Fruit fly (Drosophila melanogaster) whole organism, embryonic: ENCODE measurements around the gene CG12947.

Source experiments
- Ada2b ChIP-seq: fragments of 200-800 bp; sonication (Bioruptor generic); IDR thresholded peaks from 2 replicates; pipeline ENCODE4 v1.3.6; 2022; ENCODE audit warnings: missing biosample characterization, missing genetic modification characterization
- Bgb ChIP-seq: fragments of 200-800 bp; sonication (Bioruptor generic); IDR thresholded peaks from 2 replicates; pipeline ENCODE4 v1.3.6; 2022; ENCODE audit warnings: missing biosample characterization, missing genetic modification characterization; ENCODE audit not compliant: partially characterized antibody
- CG1024 ChIP-seq: fragments of 200-800 bp; sonication (Bioruptor generic); IDR thresholded peaks from 2 replicates; pipeline ENCODE4 v1.3.6; 2022; ENCODE audit warnings: missing biosample characterization, missing genetic modification characterization
- CG11085 ChIP-seq: fragments of 200-800 bp; sonication (Bioruptor generic); IDR thresholded peaks from 2 replicates; pipeline ENCODE4 v1.3.6; 2022; ENCODE audit warnings: missing biosample characterization, missing genetic modification characterization
- CG13894 ChIP-seq: fragments of 200-800 bp; sonication (Bioruptor generic); optimal IDR thresholded peaks from 3 replicates; lab custom pipeline; 2018; ENCODE audit warnings: missing biosample characterization, mild to moderate bottlenecking, missing genetic modification characterization, moderate library complexity
- CG1603 ChIP-seq: fragments of 200-800 bp; sonication (Bioruptor generic); optimal IDR thresholded peaks from 2 replicates; lab custom pipeline; 2019; ENCODE audit warnings: missing biosample characterization, mild to moderate bottlenecking, missing genetic modification characterization, moderate library complexity
- CG1647 ChIP-seq: fragments of 200-800 bp; sonication (Bioruptor generic); optimal IDR thresholded peaks from 3 replicates; lab custom pipeline; 2016; ENCODE audit warnings: missing biosample characterization, missing genetic modification characterization
- CG17385 ChIP-seq: fragments of 200-800 bp; sonication (Bioruptor generic); optimal IDR thresholded peaks from 3 replicates; lab custom pipeline; 2018; ENCODE audit warnings: missing biosample characterization, mild to moderate bottlenecking, missing genetic modification characterization
- CG18262 ChIP-seq: fragments of 200-800 bp; optimal IDR thresholded peaks from 3 replicates; lab custom pipeline; 2019; ENCODE audit warnings: missing biosample characterization, mild to moderate bottlenecking, missing genetic modification characterization, moderate library complexity
- CG18619 ChIP-seq: fragments of 200-800 bp; sonication (Bioruptor generic); optimal IDR thresholded peaks from 3 replicates; lab custom pipeline; 2017; ENCODE audit warnings: missing biosample characterization, mild to moderate bottlenecking, missing genetic modification characterization
- CG32532 ChIP-seq: fragments of 200-800 bp; sonication (Bioruptor generic); IDR thresholded peaks from 2 replicates; pipeline ENCODE4 v1.3.6; 2022; ENCODE audit warnings: missing biosample characterization, missing genetic modification characterization
- CG32767 ChIP-seq: fragments of 200-800 bp; sonication (Bioruptor generic); IDR thresholded peaks from 2 replicates; pipeline ENCODE4 v1.3.6; 2022; ENCODE audit warnings: missing biosample characterization, missing genetic modification characterization
- CG4707 ChIP-seq: fragments of 200-800 bp; sonication (Bioruptor generic); optimal IDR thresholded peaks from 2 replicates; lab custom pipeline; 2018; ENCODE audit warnings: missing biosample characterization, mild to moderate bottlenecking, missing genetic modification characterization, moderate library complexity
- CG5245 ChIP-seq: fragments of 200-800 bp; sonication (Bioruptor generic); optimal IDR thresholded peaks from 3 replicates; lab custom pipeline; 2016; ENCODE audit warnings: missing biosample characterization, missing genetic modification characterization
- CG6654 ChIP-seq: fragments of 200-800 bp; sonication (Bioruptor generic); optimal IDR thresholded peaks from 2 replicates; lab custom pipeline; 2017; ENCODE audit warnings: missing biosample characterization, mild to moderate bottlenecking, missing genetic modification characterization
- CG6791 ChIP-seq: fragments of 200-800 bp; sonication (Bioruptor generic); IDR thresholded peaks from 3 replicates; pipeline ENCODE4 v1.3.6; 2022; ENCODE audit warnings: missing biosample characterization, missing genetic modification characterization; ENCODE audit not compliant: partially characterized antibody
- CG8359 ChIP-seq: fragments of 200-800 bp; sonication (Bioruptor generic); optimal IDR thresholded peaks from 2 replicates; lab custom pipeline; 2017; ENCODE audit warnings: missing biosample characterization, mild to moderate bottlenecking, missing genetic modification characterization, borderline replicate concordance
- CHES-1-like ChIP-seq: fragments of 200-800 bp; sonication (Bioruptor generic); optimal IDR thresholded peaks from 2 replicates; lab custom pipeline; 2016; ENCODE audit warnings: missing biosample characterization, missing genetic modification characterization
- D ChIP-seq, 2 experiments: fragments of 200-800 bp in 1 of 2; fragments of >200 bp in 1 of 2; sonication (Bioruptor generic) in 1 of 2; optimal IDR thresholded peaks; 2 replicates in 1 of 2; 3 replicates in 1 of 2; lab custom pipeline; 2017; ENCODE audit warnings: mild to moderate bottlenecking in 1 of 2, missing biosample characterization in 1 of 2, missing genetic modification characterization in 1 of 2, missing genetic modification reagents in 1 of 2
- Deaf1 ChIP-seq: fragments of 200-800 bp; optimal IDR thresholded peaks from 3 replicates; lab custom pipeline; 2019; ENCODE audit warnings: missing biosample characterization, mild to moderate bottlenecking, missing genetic modification characterization, moderate library complexity
- Dp ChIP-seq: fragments of 200-800 bp; sonication (Bioruptor generic); optimal IDR thresholded peaks from 2 replicates; lab custom pipeline; 2018; ENCODE audit warnings: missing biosample characterization, mild to moderate bottlenecking, missing genetic modification characterization, moderate library complexity
- Eip74EF ChIP-seq, 2 experiments: fragments of 200-800 bp in 1 of 2; fragments of >200 bp in 1 of 2; sonication (Bioruptor generic) in 1 of 2; optimal IDR thresholded peaks; 2 replicates each; lab custom pipeline; 2017 to 2019; ENCODE audit warnings: missing biosample characterization in 2 of 2, missing genetic modification characterization in 2 of 2, mild to moderate bottlenecking in 1 of 2, moderate library complexity in 1 of 2
- Elba2 ChIP-seq: fragments of 200-800 bp; sonication (Bioruptor generic); optimal IDR thresholded peaks from 3 replicates; lab custom pipeline; 2016; ENCODE audit warnings: missing biosample characterization, missing genetic modification characterization
- Fer3 ChIP-seq: fragments of 200-800 bp; sonication (Bioruptor generic); optimal IDR thresholded peaks from 2 replicates; lab custom pipeline; 2018; ENCODE audit warnings: missing biosample characterization, mild to moderate bottlenecking, missing genetic modification characterization, moderate library complexity
- Gsc ChIP-seq: fragments of 200-800 bp; sonication (Bioruptor generic); IDR thresholded peaks from 2 replicates; pipeline ENCODE4 v1.3.6; 2022; ENCODE audit warnings: missing biosample characterization, missing genetic modification characterization
- H15 ChIP-seq: fragments of 200-800 bp; sonication (Bioruptor generic); IDR thresholded peaks from 3 replicates; pipeline ENCODE4 v1.3.6; 2022; ENCODE audit warnings: missing biosample characterization, missing genetic modification characterization
- ab ChIP-seq: fragments of 200-800 bp; sonication (Bioruptor generic); optimal IDR thresholded peaks from 2 replicates; lab custom pipeline; 2016; ENCODE audit warnings: missing biosample characterization, missing genetic modification characterization
- al ChIP-seq: fragments of 200-800 bp; sonication (Bioruptor generic); IDR thresholded peaks from 2 replicates; pipeline ENCODE4 v1.3.6; 2022; ENCODE audit warnings: missing biosample characterization, missing genetic modification characterization
- ara ChIP-seq: fragments of 200-800 bp; sonication (Bioruptor generic); IDR thresholded peaks from 2 replicates; pipeline ENCODE4 v1.3.6; 2022; ENCODE audit warnings: missing biosample characterization, missing genetic modification characterization
- az2 ChIP-seq: fragments of 200-800 bp; sonication (Bioruptor generic); optimal IDR thresholded peaks from 3 replicates; lab custom pipeline; 2016; ENCODE audit warnings: missing biosample characterization, missing genetic modification characterization
- bab2 ChIP-seq: fragments of 200-800 bp; sonication (Bioruptor generic); optimal IDR thresholded peaks from 2 replicates; lab custom pipeline; 2016; ENCODE audit warnings: missing biosample characterization, missing genetic modification characterization
- bigmax ChIP-seq: fragments of 200-800 bp; sonication (Bioruptor generic); optimal IDR thresholded peaks from 2 replicates; lab custom pipeline; 2018; ENCODE audit warnings: missing biosample characterization, mild to moderate bottlenecking, missing genetic modification characterization
- br ChIP-seq: fragments of >200 bp; optimal IDR thresholded peaks from 2 replicates; lab custom pipeline; 2017
- croc ChIP-seq: fragments of 200-800 bp; sonication (Bioruptor generic); conservative IDR thresholded peaks from 3 replicates; pipeline ENCODE4 v1.3.6; 2022; ENCODE audit warnings: missing biosample characterization, missing genetic modification characterization
- dpn ChIP-seq, 2 experiments: fragments of 200-800 bp; sonication (Bioruptor generic); optimal IDR thresholded peaks; 3 replicates each; lab custom pipeline; 2016; ENCODE audit warnings: missing biosample characterization in 2 of 2, missing genetic modification characterization in 2 of 2
- fru ChIP-seq: fragments of >200 bp; optimal IDR thresholded peaks from 2 replicates; lab custom pipeline; 2017
- gcm2 ChIP-seq: fragments of 200-800 bp; sonication (Bioruptor generic); optimal IDR thresholded peaks from 2 replicates; lab custom pipeline; 2016; ENCODE audit warnings: missing biosample characterization, missing genetic modification characterization
- h ChIP-seq: fragments of >200 bp; optimal IDR thresholded peaks from 2 replicates; lab custom pipeline; 2017
- her ChIP-seq: fragments of 200-800 bp; sonication (Bioruptor generic); optimal IDR thresholded peaks from 2 replicates; lab custom pipeline; 2016; ENCODE audit warnings: missing biosample characterization, missing genetic modification characterization
- jumu ChIP-seq: fragments of 200-800 bp; sonication (Bioruptor generic); optimal IDR thresholded peaks from 3 replicates; lab custom pipeline; 2016; ENCODE audit warnings: missing biosample characterization, missing genetic modification characterization
- kay ChIP-seq: fragments of 200-800 bp; sonication (Bioruptor generic); optimal IDR thresholded peaks from 2 replicates; lab custom pipeline; 2016; ENCODE audit warnings: missing biosample characterization, missing genetic modification characterization
- lola ChIP-seq, 3 experiments: fragments of >200 bp in 2 of 3; fragments of 200-800 bp in 1 of 3; sonication (Bioruptor generic) in 1 of 3; optimal IDR thresholded peaks; 2 replicates each; lab custom pipeline; 2017 to 2019; ENCODE audit warnings: missing biosample characterization in 3 of 3, missing genetic modification characterization in 3 of 3, mild to moderate bottlenecking in 1 of 3, moderate library complexity in 1 of 3
- nmo ChIP-seq: fragments of 200-800 bp; sonication (Bioruptor generic); optimal IDR thresholded peaks from 2 replicates; lab custom pipeline; 2018; ENCODE audit warnings: missing biosample characterization, mild to moderate bottlenecking, missing genetic modification characterization, moderate library complexity
- nom ChIP-seq: fragments of 200-800 bp; sonication (Bioruptor generic); optimal IDR thresholded peaks from 2 replicates; lab custom pipeline; 2017; ENCODE audit warnings: missing biosample characterization, missing genetic modification characterization, mild to moderate bottlenecking, moderate library complexity, missing genetic modification reagents
- pita ChIP-seq: fragments of 200-800 bp; sonication (Bioruptor generic); optimal IDR thresholded peaks from 2 replicates; lab custom pipeline; 2017; ENCODE audit warnings: missing biosample characterization, mild to moderate bottlenecking, missing genetic modification characterization
- ranshi ChIP-seq: fragments of 200-800 bp; sonication (Bioruptor generic); IDR thresholded peaks from 2 replicates; pipeline ENCODE4 v1.3.6; 2022; ENCODE audit warnings: missing biosample characterization, missing genetic modification characterization
- row ChIP-seq: fragments of 200-800 bp; sonication (Bioruptor generic); IDR thresholded peaks from 3 replicates; pipeline ENCODE4 v1.3.6; 2022; ENCODE audit warnings: missing biosample characterization, missing genetic modification characterization
- trh ChIP-seq: fragments of 200-800 bp; sonication (Bioruptor generic); optimal IDR thresholded peaks from 2 replicates; lab custom pipeline; 2016; ENCODE audit warnings: missing biosample characterization, missing genetic modification characterization
- unc-4 ChIP-seq: fragments of 200-800 bp; sonication (Bioruptor generic); IDR thresholded peaks from 2 replicates; pipeline ENCODE4 v1.3.6; 2022; ENCODE audit warnings: missing biosample characterization, missing genetic modification characterization; ENCODE audit not compliant: partially characterized antibody
- vvl ChIP-seq: fragments of 200-800 bp; sonication (Bioruptor generic); IDR thresholded peaks from 2 replicates; pipeline ENCODE4 v1.3.6; 2022; ENCODE audit warnings: missing biosample characterization, missing genetic modification characterization

The CG12947 gene

dm6 chr3R:9759360-9760191 is 20.3 kb upstream of the CG12947 start, which contains the start of gene Mpi (continued):
- TF ChIP-seq ranshi (GFP tag; lab: Robert Waterston, UW) (no peak), D (optimal IDR thresholded peaks at IDR 0.05; lab: Kevin White, UChicago) (peak; percentile 21), D (GFP tag; optimal IDR thresholded peaks at IDR 0.05; lab: Kevin White, UChicago) (no peak), h (no peak), ara (no peak), Dp (GFP tag; lab: Kevin White, UChicago) (peak; percentile 18), croc (no peak), CG6654 (GFP tag; lab: Kevin White, UChicago) (no peak), nmo (peak; percentile 49), CG4707 (GFP tag; lab: Kevin White, UChicago) (peak; percentile 12), CHES-1-like (GFP tag; lab: Kevin White, UChicago) (no peak), CG11085 (GFP tag; lab: Robert Waterston, UW) (no peak), CG5245 (GFP tag; lab: Kevin White, UChicago) (no peak), CG1647 (GFP tag; lab: Kevin White, UChicago) (no peak), Deaf1 (no peak), lola (GFP tag; optimal IDR thresholded peaks at IDR 0.05; lab: Kevin White, UChicago) (peak in 1 of 3 experiments; percentile 44), CG17385 (GFP tag; lab: Kevin White, UChicago) (peak; percentile 40), CG18262 (tag; lab: Kevin White, UChicago) (no peak), fru (no peak), bab2 (GFP tag; lab: Kevin White, UChicago) (no peak), CG32532 (GFP tag; lab: Robert Waterston, UW) (peak; percentile 42), CG6791 (GFP tag; lab: Robert Waterston, UW) (no peak), CG8359 (peak; percentile 100), trh (GFP tag; lab: Kevin White, UChicago) (no peak), row (GFP tag; lab: Robert Waterston, UW) (peak; percentile 92), unc-4 (GFP tag; lab: Robert Waterston, UW) (peak; percentile 63), Gsc (no peak), nom (GFP tag; lab: Kevin White, UChicago) (no peak), H15 (GFP tag; lab: Robert Waterston, UW) (no peak), br (lab: Kevin White, UChicago) (no peak), az2 (GFP tag; lab: Kevin White, UChicago) (peak; percentile 37), pita (GFP tag; lab: Kevin White, UChicago) (no peak), Eip74EF (GFP tag; optimal IDR thresholded peaks at IDR 0.05; lab: Kevin White, UChicago) (no peak), bigmax (peak; percentile 20), her (GFP tag; lab: Kevin White, UChicago) (no peak), Fer3 (tag; lab: Kevin White, UChicago) (no peak), CG1603 (tag; lab: Kevin White, UChicago) (peak; percentile 60), gcm2 (GFP tag; lab: Kevin White, UChicago) (no peak), Bgb (GFP tag; lab: Robert Waterston, UW) (no peak), ab (no peak), jumu (no peak), Elba2 (GFP tag; lab: Kevin White, UChicago) (no peak), vvl (GFP tag; lab: Robert Waterston, UW) (peak; percentile 53), CG32767 (GFP tag; lab: Robert Waterston, UW) (no peak), CG1024 (GFP tag; lab: Robert Waterston, UW) (no peak), kay (GFP tag; lab: Kevin White, UChicago) (no peak), dpn (GFP tag; optimal IDR thresholded peaks at IDR 0.05; lab: Kevin White, UChicago) (peak in 1 of 2 experiments; percentile 25), al (no peak), CG13894 (tag; lab: Kevin White, UChicago) (no peak), CG18619 (GFP tag; lab: Kevin White, UChicago) (no peak), Ada2b (GFP tag; lab: Robert Waterston, UW) (no peak)
